Fruit fly (Drosophila melanogaster): Measurements from ENCODE around the gene alph.

alph gene

DNA sequence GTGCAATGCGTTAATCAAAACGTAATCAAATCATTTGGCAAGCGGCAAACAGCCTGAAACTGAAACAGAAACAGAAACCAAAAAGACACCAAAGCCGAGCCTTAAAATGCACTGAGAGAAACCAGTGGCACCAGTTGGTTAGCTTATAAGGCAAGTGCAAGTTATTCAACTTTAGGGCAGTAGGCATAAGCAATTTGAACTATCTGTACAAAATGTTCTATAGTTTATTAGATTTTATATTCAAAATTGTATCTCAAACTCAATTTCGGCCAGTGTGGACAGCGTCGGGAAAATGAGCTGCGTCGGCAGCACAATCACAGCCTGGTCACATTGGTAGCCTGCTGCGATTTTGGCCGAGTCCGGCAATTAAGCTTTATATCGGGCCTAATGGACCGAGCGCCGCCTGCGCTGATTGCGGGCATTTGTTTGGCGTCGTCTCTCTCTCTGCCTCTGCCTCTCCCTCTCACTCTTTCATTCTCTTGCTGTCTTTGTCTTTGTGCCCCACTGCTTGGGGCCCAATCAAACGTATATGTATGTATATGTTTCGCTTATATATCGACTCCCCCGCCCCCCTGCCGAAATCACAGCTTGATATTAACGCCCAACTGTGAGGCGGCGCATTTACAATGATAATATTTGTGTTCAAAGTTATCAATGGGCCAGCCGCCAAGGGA lies 24.5 kb upstream of the alph start (continued):
- TF ChIP-seq CG5245 (GFP tag; optimal IDR thresholded peaks at IDR 0.05), result peak; percentile 56
- TF ChIP-seq CG3065 (GFP tag; optimal IDR thresholded peaks at IDR 0.05), result no peak
- TF ChIP-seq CG8281 (tag; optimal IDR thresholded peaks at IDR 0.05), result no peak
- peak; percentile 57 for TF ChIP-seq CG18599 (GFP tag; optimal IDR thresholded peaks at IDR 0.05)
- no peak for TF ChIP-seq bbx (GFP tag; IDR thresholded peaks at IDR 0.05; ENCODE audit: partially characterized antibody)
- peak; percentile 51 for TF ChIP-seq crol (GFP tag; IDR thresholded peaks at IDR 0.05)
- peak; percentile 82 for TF ChIP-seq CG10979 (tag; optimal IDR thresholded peaks at IDR 0.05)
- peak; percentile 78 for TF ChIP-seq CG4820 (GFP tag; optimal IDR thresholded peaks at IDR 0.05)
- peak; percentile 66 for TF ChIP-seq CG14050 (GFP tag; IDR thresholded peaks at IDR 0.05)
- no peak for TF ChIP-seq CG42726 (GFP tag; IDR thresholded peaks at IDR 0.05; ENCODE audit: partially characterized antibody)
- TF ChIP-seq Nf-YA (GFP tag; IDR thresholded peaks at IDR 0.05), result no peak
- peak; percentile 60 for TF ChIP-seq wor (GFP tag; IDR thresholded peaks at IDR 0.05)
- no peak for TF ChIP-seq CG34376 (GFP tag; optimal IDR thresholded peaks at IDR 0.05)
- TF ChIP-seq salm (tag; optimal IDR thresholded peaks at IDR 0.05), result no peak
- TF ChIP-seq H2.0 (GFP tag; IDR thresholded peaks at IDR 0.05), result peak; percentile 74
- TF ChIP-seq eyg (GFP tag; optimal IDR thresholded peaks at IDR 0.05), result no peak
- TF ChIP-seq psq (GFP tag; optimal IDR thresholded peaks at IDR 0.05), result no peak
- no peak for TF ChIP-seq unc-4 (GFP tag; IDR thresholded peaks at IDR 0.05; ENCODE audit: partially characterized antibody)
- TF ChIP-seq CG3163 (GFP tag; optimal IDR thresholded peaks at IDR 0.05), result no peak
- TF ChIP-seq mld (GFP tag; IDR thresholded peaks at IDR 0.05; ENCODE audit: partially characterized antibody), result no peak
- TF ChIP-seq sens-2 (GFP tag; IDR thresholded peaks at IDR 0.05), result peak; percentile 58; the same call in 1 of the 2 replicates
- peak; percentile 58 for TF ChIP-seq bab2 (GFP tag; optimal IDR thresholded peaks at IDR 0.05)
- no peak for TF ChIP-seq CG16779 (GFP tag; IDR thresholded peaks at IDR 0.05)
- peak; percentile 51 for TF ChIP-seq Gsc (GFP tag; IDR thresholded peaks at IDR 0.05)
- no peak for TF ChIP-seq CG6854 (GFP tag; optimal IDR thresholded peaks at IDR 0.05)
- peak; percentile 46 for TF ChIP-seq Elba2 (GFP tag; optimal IDR thresholded peaks at IDR 0.05)
- no peak for TF ChIP-seq wdn (GFP tag; IDR thresholded peaks at IDR 0.05)
- TF ChIP-seq PHDP (tag; optimal IDR thresholded peaks at IDR 0.05), result peak; percentile 45
- TF ChIP-seq gcm (GFP tag; optimal IDR thresholded peaks at IDR 0.05), result peak; percentile 8
- TF ChIP-seq peb (GFP tag; IDR thresholded peaks at IDR 0.05), result peak; percentile 40; the same call in 1 of the 2 replicates
- TF ChIP-seq CG2678 (tag; optimal IDR thresholded peaks at IDR 0.05), result peak; percentile 69
- TF ChIP-seq CG10959 (GFP tag; IDR thresholded peaks at IDR 0.05), result peak; percentile 87
- TF ChIP-seq CG32767 (GFP tag; IDR thresholded peaks at IDR 0.05), result 0 out of 2 replicates have a peak, but pooled peaks have one; percentile 29
- peak; percentile 14 for TF ChIP-seq gsb-n (tag; optimal IDR thresholded peaks at IDR 0.05)
- TF ChIP-seq CG1792 (GFP tag; optimal IDR thresholded peaks at IDR 0.05), result peak; percentile 9
- peak; percentile 33 for TF ChIP-seq CG8290 (GFP tag; optimal IDR thresholded peaks at IDR 0.05)
- peak in 1 of 2 experiments; percentile 57 for TF ChIP-seq CG8290 (tag; optimal IDR thresholded peaks at IDR 0.05)
- TF ChIP-seq Dp (GFP tag; optimal IDR thresholded peaks at IDR 0.05), result no peak
- TF ChIP-seq insv (GFP tag; optimal IDR thresholded peaks at IDR 0.05), result no peak
- TF ChIP-seq Adf1 (GFP tag; IDR thresholded peaks at IDR 0.05), result peak; percentile 21; the same call in 1 of the 2 replicates
- no peak for TF ChIP-seq BEAF-32 (GFP tag; optimal IDR thresholded peaks at IDR 0.05)
- no peak for TF ChIP-seq CG12071 (GFP tag; optimal IDR thresholded peaks at IDR 0.05)
- TF ChIP-seq CG3847 (GFP tag; IDR thresholded peaks at IDR 0.05), result peak; percentile 43
- no peak for TF ChIP-seq NK7.1 (GFP tag; optimal IDR thresholded peaks at IDR 0.05)
- no peak for TF ChIP-seq CG10431 (GFP tag; optimal IDR thresholded peaks at IDR 0.05)
- TF ChIP-seq Dad (GFP tag; optimal IDR thresholded peaks at IDR 0.05), result peak; percentile 45
- no peak for TF ChIP-seq CG12744 (GFP tag; optimal IDR thresholded peaks at IDR 0.05)
- TF ChIP-seq CG4404 (GFP tag; IDR thresholded peaks at IDR 0.05), result peak; percentile 77
- TF ChIP-seq pita (GFP tag; optimal IDR thresholded peaks at IDR 0.05), result no peak
- TF ChIP-seq ro (GFP tag; IDR thresholded peaks at IDR 0.05), result peak; percentile 31; the same call in 1 of the 2 replicates
- TF ChIP-seq CG13624 (GFP tag; optimal IDR thresholded peaks at IDR 0.05), result no peak

Data from whole organism, embryonic.